Fruit fly (Drosophila melanogaster): ENCODE results near the gene Ilp3.

Gene Ilp3

DNA sequence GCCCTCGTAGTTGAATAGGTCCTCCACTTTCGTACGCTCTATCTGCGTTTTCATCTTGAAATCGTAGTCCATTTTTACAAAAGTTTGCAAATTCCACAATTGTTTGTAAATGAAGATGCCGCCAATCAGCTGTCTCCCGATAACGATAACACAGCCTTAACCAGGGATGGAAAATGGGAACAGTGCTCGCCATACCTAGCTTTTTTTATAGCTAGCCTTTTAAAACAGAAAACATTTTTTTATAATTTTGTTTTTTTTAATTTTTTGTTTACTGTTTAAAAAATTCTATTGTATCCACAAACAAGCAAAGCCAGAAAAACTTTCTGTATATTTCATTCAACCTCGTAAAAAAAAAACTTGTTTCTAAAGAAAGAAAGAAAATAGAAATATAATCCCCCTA lies 36.6 kb upstream of the Ilp3 start, which contains the start of gene Cdk8 (continued):
- TF ChIP-seq Ravus (GFP tag; IDR thresholded peaks at IDR 0.05) (no peak), lab (GFP tag; optimal IDR thresholded peaks at IDR 0.05) (peak; percentile 29), B-H1 (GFP tag; IDR thresholded peaks at IDR 0.05) (no peak), ato (GFP tag; IDR thresholded peaks at IDR 0.05; ENCODE audit: partially characterized antibody) (no peak), CG15514 (GFP tag; optimal IDR thresholded peaks at IDR 0.05) (peak; percentile 39), emc (GFP tag; optimal IDR thresholded peaks at IDR 0.05) (no peak), kni (GFP tag; optimal IDR thresholded peaks at IDR 0.05) (peak; percentile 42), CG1792 (GFP tag; optimal IDR thresholded peaks at IDR 0.05) (no peak), lmd (GFP tag; IDR thresholded peaks at IDR 0.05) (no peak; the same call in 1 of the 2 replicates), Ets65A (GFP tag) (no peak), pho (GFP tag; optimal IDR thresholded peaks at IDR 0.05) (peak; percentile 41), CG17912 (GFP tag; optimal IDR thresholded peaks at IDR 0.05) (no peak), wek (GFP tag; optimal IDR thresholded peaks at IDR 0.05) (no peak), gsb-n (tag; optimal IDR thresholded peaks at IDR 0.05) (no peak), Tbp (GFP tag; optimal IDR thresholded peaks at IDR 0.05) (no peak), Hr39 (optimal IDR thresholded peaks at IDR 0.05) (no peak), Atf6 (GFP tag; IDR thresholded peaks at IDR 0.05) (peak; percentile 40; the same call in 1 of the 2 replicates), CG13296 (GFP tag; optimal IDR thresholded peaks at IDR 0.05) (peak; percentile 40), jigr1 (GFP tag; IDR thresholded peaks at IDR 0.05) (no peak; the same call in 2 of the 3 replicates), Dip3 (GFP tag; optimal IDR thresholded peaks at IDR 0.05) (no peak), CoRest (tag; optimal IDR thresholded peaks at IDR 0.05) (peak; percentile 40), Fer3 (tag; optimal IDR thresholded peaks at IDR 0.05) (peak; percentile 44), luna (GFP tag; optimal IDR thresholded peaks at IDR 0.05) (no peak), salm (tag; optimal IDR thresholded peaks at IDR 0.05) (no peak), Neu2 (GFP tag; optimal IDR thresholded peaks at IDR 0.05; ENCODE audit: borderline replicate concordance) (no peak), prd (optimal IDR thresholded peaks at IDR 0.05) (no peak), prd (GFP tag; IDR thresholded peaks at IDR 0.05) (peak; percentile 40; the same call in 1 of the 3 replicates), ewg (GFP tag; optimal IDR thresholded peaks at IDR 0.05) (no peak), exex (tag; optimal IDR thresholded peaks at IDR 0.05) (no peak), Trl (optimal IDR thresholded peaks at IDR 0.05) (no peak), Trl (GFP tag; optimal IDR thresholded peaks at IDR 0.05) (no peak), CG18764 (GFP tag; optimal IDR thresholded peaks at IDR 0.05) (peak; percentile 26), zfh2 (GFP tag; optimal IDR thresholded peaks at IDR 0.05) (peak; percentile 14), cas (GFP tag; IDR thresholded peaks at IDR 0.05) (no peak), PHDP (tag; optimal IDR thresholded peaks at IDR 0.05) (peak; percentile 31), CG14710 (tag; optimal IDR thresholded peaks at IDR 0.05) (peak; percentile 56), dysf (GFP tag; IDR thresholded peaks at IDR 0.05) (no peak), ase (GFP tag; IDR thresholded peaks at IDR 0.05) (no peak), CG4404 (GFP tag; IDR thresholded peaks at IDR 0.05) (no peak), bcd (GFP tag; optimal IDR thresholded peaks at IDR 0.05) (no peak), bbx (GFP tag; IDR thresholded peaks at IDR 0.05; ENCODE audit: partially characterized antibody) (no peak), CG8281 (tag; optimal IDR thresholded peaks at IDR 0.05) (no peak), D19B (GFP tag; optimal IDR thresholded peaks at IDR 0.05) (no peak), CG7372 (GFP tag; IDR thresholded peaks at IDR 0.05) (no peak), Mrtf (GFP tag; IDR thresholded peaks at IDR 0.05) (no peak), CG7786 (GFP tag; optimal IDR thresholded peaks at IDR 0.05) (no peak), tap (tag; optimal IDR thresholded peaks at IDR 0.05) (peak; percentile 12), CG2875 (GFP tag; optimal IDR thresholded peaks at IDR 0.05) (no peak), Scr (GFP tag; IDR thresholded peaks at IDR 0.05; ENCODE audit: partially characterized antibody) (no peak), CG12299 (tag; optimal IDR thresholded peaks at IDR 0.05) (no peak), fru (optimal IDR thresholded peaks at IDR 0.05) (no peak), CG11398 (GFP tag; optimal IDR thresholded peaks at IDR 0.05) (no peak), Oaz (GFP tag; IDR thresholded peaks at IDR 0.05) (no peak)
